Fruit fly (Drosophila melanogaster) whole organism, embryonic: ENCODE results near the gene CG10195.
A peak's percentile ranks its signal among the peaks of the same experiment; 100 is the strongest.

ENCODE experiments used
- Abd-B ChIP-seq: fragments of 200-800 bp; sonication (Bioruptor generic); optimal IDR thresholded peaks from 2 replicates; lab custom pipeline; 2018; ENCODE audit warnings: missing biosample characterization, mild to moderate bottlenecking, missing genetic modification characterization, moderate library complexity
- Atf3 ChIP-seq: fragments of 200-800 bp; sonication (Bioruptor generic); optimal IDR thresholded peaks from 3 replicates; lab custom pipeline; 2016; ENCODE audit warnings: missing biosample characterization, missing genetic modification characterization
- Atf6 ChIP-seq: fragments of 200-800 bp; sonication (Bioruptor generic); IDR thresholded peaks from 2 replicates; pipeline ENCODE4 v1.3.6; 2022; ENCODE audit warnings: missing biosample characterization, missing genetic modification characterization
- CG10979 ChIP-seq: fragments of 200-800 bp; sonication (Bioruptor generic); optimal IDR thresholded peaks from 2 replicates; lab custom pipeline; 2018; ENCODE audit warnings: missing biosample characterization, mild to moderate bottlenecking, missing genetic modification characterization, moderate library complexity
- CG12391 ChIP-seq: fragments of 200-800 bp; sonication (Bioruptor generic); optimal IDR thresholded peaks from 3 replicates; lab custom pipeline; 2018; ENCODE audit warnings: missing biosample characterization, mild to moderate bottlenecking, missing genetic modification characterization, moderate library complexity
- CG13287 ChIP-seq: fragments of 200-800 bp; sonication (Bioruptor generic); IDR thresholded peaks from 2 replicates; pipeline ENCODE4 v1.3.6; 2022; ENCODE audit warnings: missing biosample characterization, missing genetic modification characterization; ENCODE audit not compliant: partially characterized antibody
- CG14441 ChIP-seq: fragments of 200-800 bp; sonication (Bioruptor generic); IDR thresholded peaks from 2 replicates; pipeline ENCODE4 v1.3.6; 2022; ENCODE audit warnings: missing biosample characterization, missing genetic modification characterization
- CG1529 ChIP-seq: fragments of 200-800 bp; sonication (Bioruptor generic); optimal IDR thresholded peaks from 3 replicates; lab custom pipeline; 2018; ENCODE audit warnings: missing biosample characterization, missing genetic modification characterization
- CG18011 ChIP-seq: fragments of 200-800 bp; sonication (Bioruptor generic); optimal IDR thresholded peaks from 2 replicates; lab custom pipeline; 2017; ENCODE audit warnings: missing biosample characterization, missing genetic modification characterization, mild to moderate bottlenecking, moderate library complexity, missing genotype
- CG18619 ChIP-seq: fragments of 200-800 bp; sonication (Bioruptor generic); optimal IDR thresholded peaks from 3 replicates; lab custom pipeline; 2017; ENCODE audit warnings: missing biosample characterization, mild to moderate bottlenecking, missing genetic modification characterization
- CG2712 ChIP-seq: fragments of 200-800 bp; optimal IDR thresholded peaks from 3 replicates; lab custom pipeline; 2019; ENCODE audit warnings: missing biosample characterization, mild to moderate bottlenecking, missing genetic modification characterization, moderate library complexity
- CG3847 ChIP-seq: fragments of 200-800 bp; sonication (Bioruptor generic); IDR thresholded peaks from 2 replicates; pipeline ENCODE4 v1.3.6; 2022; ENCODE audit warnings: missing biosample characterization, missing genetic modification characterization
- CG42726 ChIP-seq: fragments of 200-800 bp; sonication (Bioruptor generic); IDR thresholded peaks from 2 replicates; pipeline ENCODE4 v1.3.6; 2022; ENCODE audit warnings: missing biosample characterization, missing genetic modification characterization; ENCODE audit not compliant: partially characterized antibody
- CG5180 ChIP-seq: fragments of 200-800 bp; sonication (Bioruptor generic); optimal IDR thresholded peaks from 3 replicates; lab custom pipeline; 2017; ENCODE audit warnings: missing biosample characterization, missing genetic modification characterization, mild to moderate bottlenecking, moderate library complexity, missing genetic modification reagents
- CG6272 ChIP-seq: fragments of 200-800 bp; sonication (Bioruptor generic); IDR thresholded peaks from 2 replicates; pipeline ENCODE4 v1.3.6; 2022; ENCODE audit warnings: missing biosample characterization, missing genetic modification characterization
- CG6765 ChIP-seq: fragments of 200-800 bp; sonication (Bioruptor generic); optimal IDR thresholded peaks from 3 replicates; lab custom pipeline; 2017; ENCODE audit warnings: missing biosample characterization, mild to moderate bottlenecking, missing genetic modification characterization
- CG8281 ChIP-seq: fragments of 200-800 bp; sonication (Bioruptor generic); optimal IDR thresholded peaks from 2 replicates; lab custom pipeline; 2018; ENCODE audit warnings: missing biosample characterization, mild to moderate bottlenecking, missing genetic modification characterization, moderate library complexity
- CG9437 ChIP-seq: fragments of 200-800 bp; sonication (Bioruptor generic); optimal IDR thresholded peaks from 2 replicates; lab custom pipeline; 2018; ENCODE audit warnings: missing biosample characterization, mild to moderate bottlenecking, missing genetic modification characterization
- CG9876 ChIP-seq: fragments of 200-800 bp; sonication (Bioruptor generic); optimal IDR thresholded peaks from 2 replicates; lab custom pipeline; 2016; ENCODE audit warnings: missing biosample characterization, missing genetic modification characterization
- Elba2 ChIP-seq: fragments of 200-800 bp; sonication (Bioruptor generic); optimal IDR thresholded peaks from 3 replicates; lab custom pipeline; 2016; ENCODE audit warnings: missing biosample characterization, missing genetic modification characterization
- Ets97D ChIP-seq: fragments of 200-800 bp; sonication (Bioruptor generic); optimal IDR thresholded peaks from 3 replicates; lab custom pipeline; 2016; ENCODE audit warnings: missing biosample characterization, missing genetic modification characterization
- Gug ChIP-seq: fragments of 200-800 bp; sonication (Bioruptor generic); IDR thresholded peaks from 4 replicates; pipeline ENCODE4 v1.3.6; 2022; ENCODE audit warnings: missing biosample characterization, missing genetic modification characterization
- HLH54F ChIP-seq: fragments of 200-800 bp; sonication (Bioruptor generic); optimal IDR thresholded peaks from 3 replicates; lab custom pipeline; 2016; ENCODE audit warnings: missing biosample characterization, missing genetic modification characterization
- Hmr ChIP-seq: fragments of 200-800 bp; sonication (Bioruptor generic); optimal IDR thresholded peaks from 3 replicates; lab custom pipeline; 2017; ENCODE audit warnings: mild to moderate bottlenecking, missing biosample characterization, missing genetic modification reagents, missing genetic modification characterization
- Hr51 ChIP-seq, 2 experiments: fragments of 200-800 bp; sonication (Bioruptor generic); optimal IDR thresholded peaks; 2 replicates in 1 of 2; 3 replicates in 1 of 2; lab custom pipeline; 2016 to 2018; ENCODE audit warnings: missing biosample characterization in 2 of 2, missing genetic modification characterization in 2 of 2, mild to moderate bottlenecking in 1 of 2, moderate library complexity in 1 of 2
- Ptx1 ChIP-seq: fragments of 200-800 bp; sonication (Bioruptor generic); IDR thresholded peaks from 2 replicates; pipeline ENCODE4 v1.3.6; 2022; ENCODE audit warnings: missing biosample characterization, missing genetic modification characterization
- Scr ChIP-seq: fragments of 200-800 bp; sonication (Bioruptor generic); IDR thresholded peaks from 2 replicates; pipeline ENCODE4 v1.3.6; 2022; ENCODE audit warnings: missing biosample characterization, missing genetic modification characterization; ENCODE audit not compliant: partially characterized antibody
- Sin3A ChIP-seq: fragments of >200 bp; optimal IDR thresholded peaks from 2 replicates; lab custom pipeline; 2018
- Stat92E ChIP-seq, 3 experiments: fragments of >200 bp in 2 of 3; fragments of 200-800 bp in 1 of 3; sonication (Bioruptor generic) in 1 of 3; optimal IDR thresholded peaks; 2 replicates each; lab custom pipeline; 2017 to 2019; ENCODE audit warnings: missing biosample characterization in 3 of 3, missing genetic modification characterization in 3 of 3, mild to moderate bottlenecking in 1 of 3, moderate library complexity in 1 of 3
- Trl ChIP-seq, 3 experiments: fragments of >200 bp in 2 of 3; fragments of 200-800 bp in 1 of 3; sonication (Bioruptor generic) in 1 of 3; optimal IDR thresholded peaks; 2 replicates in 1 of 3; 3 replicates in 2 of 3; lab custom pipeline; 2016 to 2017; ENCODE audit warnings: missing biosample characterization in 1 of 3, missing genetic modification characterization in 1 of 3
- Vsx1 ChIP-seq: fragments of 200-800 bp; sonication (Bioruptor generic); optimal IDR thresholded peaks from 2 replicates; lab custom pipeline; 2017; ENCODE audit warnings: missing biosample characterization, mild to moderate bottlenecking, missing genetic modification characterization, missing genetic modification reagents
- ash1 ChIP-seq: fragments of 200-800 bp; sonication (Bioruptor generic); optimal IDR thresholded peaks from 2 replicates; lab custom pipeline; 2018; ENCODE audit warnings: missing biosample characterization, mild to moderate bottlenecking, missing genetic modification characterization
- chinmo ChIP-seq: fragments of 200-800 bp; sonication (Bioruptor generic); IDR thresholded peaks from 4 replicates; pipeline ENCODE4 v1.3.6; 2022; ENCODE audit warnings: missing biosample characterization, missing genetic modification characterization; ENCODE audit not compliant: partially characterized antibody
- crc ChIP-seq: fragments of 200-800 bp; sonication (Bioruptor generic); optimal IDR thresholded peaks from 2 replicates; lab custom pipeline; 2016; ENCODE audit warnings: missing biosample characterization, missing genetic modification characterization
- crp ChIP-seq, 2 experiments: fragments of 200-800 bp; sonication (Bioruptor generic); optimal IDR thresholded peaks; 2 replicates in 1 of 2; 3 replicates in 1 of 2; lab custom pipeline; 2017; ENCODE audit warnings: missing biosample characterization in 2 of 2, missing genetic modification characterization in 2 of 2, mild to moderate bottlenecking in 1 of 2, moderate library complexity in 1 of 2
- dmrt11E ChIP-seq: fragments of 200-800 bp; sonication (Bioruptor generic); optimal IDR thresholded peaks from 3 replicates; lab custom pipeline; 2018; ENCODE audit warnings: missing biosample characterization, mild to moderate bottlenecking, missing genetic modification characterization, moderate library complexity
- dmrt99B ChIP-seq: fragments of 200-800 bp; sonication (Bioruptor generic); optimal IDR thresholded peaks from 2 replicates; lab custom pipeline; 2018; ENCODE audit warnings: missing biosample characterization, mild to moderate bottlenecking, missing genetic modification characterization, moderate library complexity
- ftz-f1 ChIP-seq: fragments of 200-800 bp; sonication (Bioruptor generic); optimal IDR thresholded peaks from 2 replicates; lab custom pipeline; 2016; ENCODE audit warnings: missing biosample characterization, missing genetic modification characterization
- fu2 ChIP-seq: fragments of 200-800 bp; sonication (Bioruptor generic); optimal IDR thresholded peaks from 2 replicates; lab custom pipeline; 2016; ENCODE audit warnings: missing biosample characterization, missing genetic modification characterization
- ham ChIP-seq: fragments of 200-800 bp; sonication (Bioruptor generic); IDR thresholded peaks from 2 replicates; pipeline ENCODE4 v1.3.6; 2022; ENCODE audit warnings: missing biosample characterization, missing genetic modification characterization
- mld ChIP-seq: fragments of 200-800 bp; sonication (Bioruptor generic); IDR thresholded peaks from 3 replicates; pipeline ENCODE4 v1.3.6; 2022; ENCODE audit warnings: missing biosample characterization, missing genetic modification characterization; ENCODE audit not compliant: partially characterized antibody
- prd ChIP-seq, 3 experiments: fragments of >200 bp in 2 of 3; fragments of 200-800 bp in 1 of 3; sonication (Bioruptor generic) in 1 of 3; optimal IDR thresholded peaks in 2 of 3; IDR thresholded peaks in 1 of 3; 2 replicates in 2 of 3; 3 replicates in 1 of 3; pipeline versions ENCODE4 v1.3.6 to Lab custom; 2017 to 2022; ENCODE audit warnings: missing biosample characterization in 1 of 3, missing genetic modification characterization in 1 of 3
- psq ChIP-seq: fragments of 200-800 bp; sonication (Bioruptor generic); optimal IDR thresholded peaks from 2 replicates; lab custom pipeline; 2017; ENCODE audit warnings: missing biosample characterization, missing genetic modification characterization
- salm ChIP-seq: fragments of 200-800 bp; sonication (Bioruptor generic); optimal IDR thresholded peaks from 2 replicates; lab custom pipeline; 2018; ENCODE audit warnings: missing biosample characterization, mild to moderate bottlenecking, missing genetic modification characterization
- sim ChIP-seq: fragments of 200-800 bp; sonication (Bioruptor generic); IDR thresholded peaks from 2 replicates; pipeline ENCODE4 v1.3.6; 2022; ENCODE audit warnings: missing biosample characterization, missing genetic modification characterization
- so ChIP-seq: fragments of 200-800 bp; sonication (Bioruptor generic); IDR thresholded peaks from 3 replicates; pipeline ENCODE4 v1.3.6; 2022; ENCODE audit warnings: missing biosample characterization, missing genetic modification characterization
- sug ChIP-seq: fragments of 200-800 bp; optimal IDR thresholded peaks from 2 replicates; lab custom pipeline; 2019; ENCODE audit warnings: missing biosample characterization, mild to moderate bottlenecking, missing genetic modification characterization, moderate library complexity
- vnd ChIP-seq: fragments of 200-800 bp; sonication (Bioruptor generic); IDR thresholded peaks from 3 replicates; pipeline ENCODE4 v1.3.6; 2022; ENCODE audit warnings: missing biosample characterization, missing genetic modification characterization; ENCODE audit not compliant: partially characterized antibody

CG10195 gene

DNA sequence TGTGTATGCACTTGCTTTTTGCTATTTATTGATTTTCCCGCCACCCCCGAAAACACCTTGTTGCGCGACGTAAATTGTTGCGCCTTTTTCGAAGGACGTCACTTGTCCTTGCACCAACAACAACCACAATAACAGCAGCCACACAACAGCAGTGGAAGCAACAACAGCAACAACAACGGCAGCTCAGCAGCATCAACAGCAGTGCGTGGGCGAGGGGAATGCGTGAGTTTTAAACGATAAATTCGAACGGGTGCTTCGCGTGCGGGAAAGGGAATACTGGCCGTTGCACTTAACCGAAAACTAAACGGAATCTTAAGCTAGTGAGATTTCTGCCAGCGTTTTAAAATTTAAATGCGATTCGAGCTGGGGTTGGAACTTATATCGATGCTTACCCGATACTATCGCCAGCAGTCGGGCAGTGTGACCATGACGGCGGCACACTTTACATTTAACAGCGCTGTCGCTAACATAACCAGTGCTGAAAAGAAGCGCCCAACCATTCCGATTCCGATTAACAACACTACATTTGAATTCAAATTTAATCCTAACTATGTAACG, 23.9 kb upstream of the CG10195 start, which contains the start of gene cyst (continued):
- TF ChIP-seq Sin3A (lab: Kevin White, UChicago): peak; percentile 97
- peak; percentile 90 for TF ChIP-seq chinmo (GFP tag; lab: Robert Waterston, UW)
- peak; percentile 82 for TF ChIP-seq CG3847 (GFP tag; lab: Robert Waterston, UW)
- TF ChIP-seq fu2 (GFP tag; lab: Kevin White, UChicago): no peak
- no peak for TF ChIP-seq CG14441 (GFP tag; lab: Robert Waterston, UW)
- TF ChIP-seq Stat92E (GFP tag; optimal IDR thresholded peaks at IDR 0.05; lab: Kevin White, UChicago): no peak
- no peak for TF ChIP-seq dmrt11E
- TF ChIP-seq CG6765: no peak
- peak; percentile 71 for TF ChIP-seq Hmr (GFP tag; lab: Kevin White, UChicago)
- no peak for TF ChIP-seq ash1 (GFP tag; lab: Kevin White, UChicago)
- TF ChIP-seq Ptx1: peak; percentile 28; the same call in 1 of the 2 replicates
- no peak for TF ChIP-seq CG9876
- TF ChIP-seq CG10979: no peak
- no peak for TF ChIP-seq Elba2 (GFP tag; lab: Kevin White, UChicago)
- peak; percentile 97 for TF ChIP-seq vnd (GFP tag; lab: Robert Waterston, UW)
- no peak for TF ChIP-seq CG8281 (tag; lab: Kevin White, UChicago)
- TF ChIP-seq CG13287: peak; percentile 92
- no peak for TF ChIP-seq sim (GFP tag; lab: Robert Waterston, UW)
- peak; percentile 67 for TF ChIP-seq ftz-f1 (GFP tag; lab: Kevin White, UChicago)
- peak; percentile 90 for TF ChIP-seq Ets97D (GFP tag; lab: Kevin White, UChicago)
- peak; percentile 92 for TF ChIP-seq mld (GFP tag; lab: Robert Waterston, UW)
- no peak for TF ChIP-seq ham (GFP tag; lab: Robert Waterston, UW)
- TF ChIP-seq CG12391: peak; percentile 7
- no peak for TF ChIP-seq CG2712
- TF ChIP-seq CG5180: no peak
- no peak for TF ChIP-seq Hr51 (GFP tag; optimal IDR thresholded peaks at IDR 0.05; lab: Kevin White, UChicago)
- TF ChIP-seq dmrt99B: no peak
- no peak for TF ChIP-seq crc (GFP tag; lab: Kevin White, UChicago)
- TF ChIP-seq so (GFP tag; lab: Robert Waterston, UW): no peak
- peak; percentile 97 for TF ChIP-seq Scr (GFP tag; lab: Robert Waterston, UW)
- no peak for TF ChIP-seq Atf3 (GFP tag; lab: Kevin White, UChicago)
- TF ChIP-seq Vsx1 (GFP tag; lab: Kevin White, UChicago): no peak
- TF ChIP-seq CG6272: peak; percentile 40; the same call in 1 of the 2 replicates
- no peak for TF ChIP-seq salm (tag; lab: Kevin White, UChicago)
- TF ChIP-seq Gug: no peak; the same call in 3 of the 4 replicates
- TF ChIP-seq psq (GFP tag; lab: Kevin White, UChicago): no peak
- no peak for TF ChIP-seq CG1529 (GFP tag; lab: Kevin White, UChicago)
- TF ChIP-seq crp (GFP tag; optimal IDR thresholded peaks at IDR 0.05; lab: Kevin White, UChicago): peak in 1 of 2 experiments; percentile 55
- TF ChIP-seq CG42726 (GFP tag; lab: Robert Waterston, UW): peak; percentile 97
- no peak for TF ChIP-seq CG18011 (GFP tag; lab: Kevin White, UChicago)
- TF ChIP-seq CG18619 (GFP tag; lab: Kevin White, UChicago): no peak
- peak; percentile 51 for TF ChIP-seq Abd-B (GFP tag; lab: Kevin White, UChicago)
- peak; percentile 21 for TF ChIP-seq sug (tag; lab: Kevin White, UChicago)
- no peak for TF ChIP-seq CG9437 (GFP tag; lab: Kevin White, UChicago)
- peak; percentile 57 for TF ChIP-seq HLH54F
- TF ChIP-seq Atf6 (GFP tag; lab: Robert Waterston, UW): peak; percentile 32; the same call in 1 of the 2 replicates
- TF ChIP-seq prd (optimal IDR thresholded peaks at IDR 0.05; lab: Kevin White, UChicago): no peak
- TF ChIP-seq prd (GFP tag; IDR thresholded peaks at IDR 0.05; lab: Robert Waterston, UW): no peak
- TF ChIP-seq Trl (optimal IDR thresholded peaks at IDR 0.05; lab: Kevin White, UChicago): no peak
- TF ChIP-seq Trl (GFP tag; optimal IDR thresholded peaks at IDR 0.05; lab: Kevin White, UChicago): peak; percentile 60
